Worm (Caenorhabditis elegans) whole organism, young adult: Measurements from ENCODE around the gene T01H3.5.

Source experiments
- Y53F4B.3 ChIP-seq: fragments of 200-800 bp; sonication (Bioruptor generic); IDR thresholded peaks from 2 replicates; pipeline ENCODE4 v1.3.6; 2022; ENCODE audit warnings: missing genetic modification reagents, missing genetic modification characterization, missing compliant biosample characterization
- athp-1 ChIP-seq: sonication (generic microtip); optimal IDR thresholded peaks from 2 replicates; lab custom pipeline; 2017; ENCODE audit warnings: mild to moderate bottlenecking, missing genetic modification characterization, missing compliant biosample characterization
- lir-1 ChIP-seq: fragments of 200-800 bp; sonication (Bioruptor generic); conservative IDR thresholded peaks from 2 replicates; pipeline ENCODE4 v1.3.6; 2022; ENCODE audit warnings: missing genetic modification reagents, missing genetic modification characterization, missing compliant biosample characterization

ce11 chrII:7900190-7900672, 20.8 kb downstream of the T01H3.5 start, which contains the start of gene rev-1:
- TF ChIP-seq Y53F4B.3 (GFP tag; lab: Robert Waterston, UW) (no peak), lir-1 (GFP tag; lab: Robert Waterston, UW) (no peak), athp-1 (tag; lab: Kevin White, UChicago) (no peak)
